Worm (Caenorhabditis elegans) whole organism, L3 larva: Measurements from ENCODE around the gene C06A6.4.

Experiments used
- R02D3.7 ChIP-seq: fragments of 150-350 bp; optimal IDR thresholded peaks from 2 replicates; lab custom pipeline; 2014; ENCODE audit warnings: missing biosample characterization, missing genetic modification characterization
- ZK546.5 ChIP-seq: sonication (generic microtip); optimal IDR thresholded peaks from 2 replicates; lab custom pipeline; 2017; ENCODE audit warnings: missing biosample characterization, missing genetic modification characterization
- ceh-28 ChIP-seq: fragments of 150-350 bp; optimal IDR thresholded peaks from 2 replicates; lab custom pipeline; 2014; ENCODE audit warnings: missing biosample characterization, missing genetic modification reagents, missing genetic modification characterization
- elt-1 ChIP-seq: fragments of 150-350 bp; optimal IDR thresholded peaks from 2 replicates; lab custom pipeline; 2014; ENCODE audit warnings: missing biosample characterization, missing genetic modification characterization
- elt-2 ChIP-seq: sonication (generic microtip); optimal IDR thresholded peaks from 2 replicates; lab custom pipeline; 2016; ENCODE audit warnings: missing genetic modification reagents, mild to moderate bottlenecking, missing genetic modification characterization, missing compliant biosample characterization
- fos-1 ChIP-seq: fragments of 150-350 bp; optimal IDR thresholded peaks from 2 replicates; lab custom pipeline; 2014; ENCODE audit warnings: missing biosample characterization, missing genetic modification characterization
- jun-1 ChIP-seq: fragments of 150-350 bp; optimal IDR thresholded peaks from 2 replicates; lab custom pipeline; 2014; ENCODE audit warnings: missing biosample characterization, missing genetic modification reagents, missing genetic modification characterization
- lin-15B ChIP-seq: fragments of 150-350 bp; optimal IDR thresholded peaks from 2 replicates; lab custom pipeline; 2014; ENCODE audit warnings: missing biosample characterization, missing genetic modification characterization
- lsy-12 ChIP-seq: sonication (generic microtip); optimal IDR thresholded peaks from 2 replicates; lab custom pipeline; 2016; ENCODE audit warnings: mild to moderate bottlenecking, missing genetic modification characterization, missing compliant biosample characterization
- mdl-1 ChIP-seq: fragments of 150-350 bp; optimal IDR thresholded peaks from 2 replicates; lab custom pipeline; 2014; ENCODE audit warnings: missing biosample characterization, missing genetic modification characterization
- nhr-11 ChIP-seq: fragments of 150-350 bp; optimal IDR thresholded peaks from 2 replicates; lab custom pipeline; 2014; ENCODE audit warnings: missing biosample characterization, missing genetic modification characterization
- nhr-12 ChIP-seq: fragments of 150-350 bp; optimal IDR thresholded peaks from 2 replicates; lab custom pipeline; 2014; ENCODE audit warnings: missing biosample characterization, missing genetic modification characterization
- nhr-25 ChIP-seq: sonication (generic microtip); optimal IDR thresholded peaks from 2 replicates; lab custom pipeline; 2017; ENCODE audit warnings: missing biosample characterization, missing genetic modification characterization
- nhr-67 ChIP-seq: fragments of 150-350 bp; optimal IDR thresholded peaks from 2 replicates; lab custom pipeline; 2014; ENCODE audit warnings: missing biosample characterization, missing genetic modification characterization
- nhr-77 ChIP-seq: fragments of 150-350 bp; optimal IDR thresholded peaks from 2 replicates; lab custom pipeline; 2014; ENCODE audit warnings: missing biosample characterization, missing genetic modification characterization
- pha-4 ChIP-seq: fragments of 150-350 bp; optimal IDR thresholded peaks from 2 replicates; lab custom pipeline; 2014; ENCODE audit warnings: missing biosample characterization, missing genetic modification reagents, missing genetic modification characterization
- sea-2 ChIP-seq: fragments of 150-350 bp; sonication (generic microtip); optimal IDR thresholded peaks from 4 replicates; lab custom pipeline; 2014; ENCODE audit warnings: missing biosample characterization, missing genetic modification reagents, missing genetic modification characterization
- skn-1 ChIP-seq: fragments of 150-350 bp; optimal IDR thresholded peaks from 2 replicates; lab custom pipeline; 2014; ENCODE audit warnings: missing biosample characterization, missing genetic modification characterization
- snpc-4 ChIP-seq: fragments of 150-350 bp; optimal IDR thresholded peaks from 2 replicates; lab custom pipeline; 2014; ENCODE audit warnings: missing biosample characterization, missing genetic modification characterization
- unc-62 ChIP-seq: fragments of 150-350 bp; sonication (generic microtip); optimal IDR thresholded peaks from 4 replicates; lab custom pipeline; 2014; ENCODE audit warnings: missing biosample characterization, missing genetic modification reagents, missing genetic modification characterization
- ztf-4 ChIP-seq: fragments of 150-350 bp; optimal IDR thresholded peaks from 2 replicates; lab custom pipeline; 2014; ENCODE audit warnings: missing biosample characterization, missing genetic modification characterization

Gene C06A6.4

ce11 chrIV:7783801-7784411 lies 45.2 kb downstream of the C06A6.4 start, which contains the start of gene tag-321:
Gene tag-321 (minus strand): TSS chrIV:7783851.
- TF ChIP-seq jun-1 (tag; lab: Kevin White, UChicago), result peak; percentile 6
- peak; percentile 68 for TF ChIP-seq elt-2 (tag; lab: Kevin White, UChicago)
- TF ChIP-seq elt-1, result no peak

ce11 chrIV:7782292-7782691 lies 46.8 kb downstream of the C06A6.4 start, which contains the start of gene sec-10:
Gene sec-10 (minus strand): TSS chrIV:7782499.
- peak; percentile 40 for TF ChIP-seq elt-2 (tag; lab: Kevin White, UChicago)
- TF ChIP-seq pha-4 (tag; lab: Kevin White, UChicago), result peak; percentile 18
- TF ChIP-seq nhr-11, result no peak

- TF ChIP-seq ceh-28 (tag; lab: Kevin White, UChicago), result no peak
- TF ChIP-seq ZK546.5 (tag; lab: Kevin White, UChicago), result no peak
- TF ChIP-seq snpc-4 (tag; lab: Kevin White, UChicago), result no peak
- TF ChIP-seq lsy-12 (tag; lab: Kevin White, UChicago), result no peak
- no peak for TF ChIP-seq sea-2 (GFP tag; lab: Kevin White, UChicago)
- no peak for TF ChIP-seq jun-1 (tag; lab: Kevin White, UChicago)
- TF ChIP-seq fos-1 (tag; lab: Kevin White, UChicago), result no peak
- TF ChIP-seq mdl-1 (tag; lab: Kevin White, UChicago), result no peak
- TF ChIP-seq ztf-4, result no peak
- no peak for TF ChIP-seq nhr-67 (tag; lab: Kevin White, UChicago)
- TF ChIP-seq nhr-77, result no peak
- TF ChIP-seq skn-1 (tag; lab: Kevin White, UChicago), result no peak
- no peak for TF ChIP-seq lin-15B
- TF ChIP-seq nhr-25 (tag; lab: Kevin White, UChicago), result no peak
- no peak for TF ChIP-seq unc-62 (GFP tag; lab: Kevin White, UChicago)
- no peak for TF ChIP-seq R02D3.7 (tag; lab: Kevin White, UChicago)
- TF ChIP-seq nhr-12 (tag; lab: Kevin White, UChicago), result no peak
These were observed 50.2 kb downstream of the C06A6.4 start, which contains the start of gene rpap-3 for ce11 chrIV:7778865-7779264. Gene rpap-3 (minus strand): TSS chrIV:7778965.
